Worm (Caenorhabditis elegans): ENCODE measurements around the gene ZC132.11.
"Not testable (repeated sequence)": the region's sequence is repeated elsewhere in the genome, so short reads cannot be mapped to it uniquely, and the experiment has no call there.

ZC132.11 gene

ce11 chrV:4345714-4346113 is 47.2 kb upstream of the ZC132.11 start, which contains the start of gene figl-1:
figl-1 (minus strand) TSS chrV:4345999.
- TF ChIP-seq nhr-19 (GFP tag; conservative IDR thresholded peaks at IDR 0.05) (no peak), zip-4 (GFP tag; optimal IDR thresholded peaks at IDR 0.05) (peak; percentile 0), efl-1 (optimal IDR thresholded peaks at IDR 0.05) (peak in 1 of 2 experiments; percentile 9), efl-1 (GFP tag; optimal IDR thresholded peaks at IDR 0.05 in 1 of 2) (peak in 1 of 2 experiments; percentile 86), nhr-71 (tag; optimal IDR thresholded peaks at IDR 0.05) (peak; percentile 7), mdl-1 (tag; optimal IDR thresholded peaks at IDR 0.05) (no peak), elt-2 (tag; optimal IDR thresholded peaks at IDR 0.05) (peak; percentile 6)

- TF ChIP-seq Y116A8C.19 (tag; optimal IDR thresholded peaks at IDR 0.05; ENCODE audit: borderline replicate concordance) (no peak), skn-1 (tag; optimal IDR thresholded peaks at IDR 0.05) (peak; percentile 13)
Observed at ce11 chrV:4341736-4342135, 43.3 kb upstream of the ZC132.11 start.

- TF ChIP-seq sup-37 (GFP tag; optimal IDR thresholded peaks at IDR 0.05) (no peak), nhr-85 (tag) (no peak), ceh-82 (tag; optimal IDR thresholded peaks at IDR 0.05) (no peak), sptf-1 (tag; optimal IDR thresholded peaks at IDR 0.05) (no peak), tbx-2 (tag; optimal IDR thresholded peaks at IDR 0.05) (no peak), vab-15 (tag; optimal IDR thresholded peaks at IDR 0.05) (no peak), lin-13 (GFP tag; optimal IDR thresholded peaks at IDR 0.05) (no peak), mab-9 (GFP tag; IDR thresholded peaks at IDR 0.05) (no peak), egl-27 (tag; optimal IDR thresholded peaks at IDR 0.05) (no peak), efl-1 (optimal IDR thresholded peaks at IDR 0.05) (no peak), efl-1 (GFP tag; optimal IDR thresholded peaks at IDR 0.05 in 1 of 2) (no peak), hlh-4 (tag; optimal IDR thresholded peaks at IDR 0.05) (no peak)
Observed at ce11 chrV:4341208-4341607, 42.7 kb upstream of the ZC132.11 start, which contains the start of gene glrx-3. glrx-3 (minus strand) TSS chrV:4341308.

ce11 chrV:4339479-4339878 is 41.0 kb upstream of the ZC132.11 start:
- TF ChIP-seq vab-15 (tag; optimal IDR thresholded peaks at IDR 0.05) (no peak), ztf-4 (tag; optimal IDR thresholded peaks at IDR 0.05) (no peak), efl-1 (optimal IDR thresholded peaks at IDR 0.05) (peak; percentile 81 to 86), efl-1 (GFP tag; optimal IDR thresholded peaks at IDR 0.05 in 1 of 2) (peak; percentile 85 to 98), jun-1 (tag; optimal IDR thresholded peaks at IDR 0.05) (no peak), nhr-47 (tag; optimal IDR thresholded peaks at IDR 0.05) (peak; percentile 12), ceh-82 (tag; optimal IDR thresholded peaks at IDR 0.05) (no peak), irx-1 (tag; optimal IDR thresholded peaks at IDR 0.05) (no peak), ceh-88 (GFP tag; IDR thresholded peaks at IDR 0.05) (no peak), snpc-4 (tag; optimal IDR thresholded peaks at IDR 0.05) (no peak), lsy-2 (tag; optimal IDR thresholded peaks at IDR 0.05) (peak in 1 of 2 experiments; percentile 2), swsn-7 (tag; optimal IDR thresholded peaks at IDR 0.05) (no peak), nhr-71 (tag; optimal IDR thresholded peaks at IDR 0.05) (peak; percentile 3), nhr-28 (tag; optimal IDR thresholded peaks at IDR 0.05) (no peak), lin-35 (GFP tag; optimal IDR thresholded peaks at IDR 0.05) (peak; percentile 60 to 68), lin-15B (tag; optimal IDR thresholded peaks at IDR 0.05) (no peak), sup-37 (GFP tag; optimal IDR thresholded peaks at IDR 0.05) (no peak), dpl-1 (GFP tag; optimal IDR thresholded peaks at IDR 0.05) (peak; percentile 35 to 80 (median 53)), zag-1 (tag; optimal IDR thresholded peaks at IDR 0.05) (no peak), xbp-1 (tag; optimal IDR thresholded peaks at IDR 0.05) (peak; percentile 8)

ce11 chrV:4336462-4336861 is 38.0 kb upstream of the ZC132.11 start, which contains the start of gene irld-1:
irld-1 (plus strand) TSS chrV:4336762.
- TF ChIP-seq grh-1 (GFP tag; IDR thresholded peaks at IDR 0.05); nhr-77 (tag; optimal IDR thresholded peaks at IDR 0.05); egl-27 (tag; optimal IDR thresholded peaks at IDR 0.05): not testable (repeated sequence)

Data from whole organism, L1 larva.